Fruit fly (Drosophila melanogaster): ENCODE data around the gene CG3808.

Gene CG3808

DNA sequence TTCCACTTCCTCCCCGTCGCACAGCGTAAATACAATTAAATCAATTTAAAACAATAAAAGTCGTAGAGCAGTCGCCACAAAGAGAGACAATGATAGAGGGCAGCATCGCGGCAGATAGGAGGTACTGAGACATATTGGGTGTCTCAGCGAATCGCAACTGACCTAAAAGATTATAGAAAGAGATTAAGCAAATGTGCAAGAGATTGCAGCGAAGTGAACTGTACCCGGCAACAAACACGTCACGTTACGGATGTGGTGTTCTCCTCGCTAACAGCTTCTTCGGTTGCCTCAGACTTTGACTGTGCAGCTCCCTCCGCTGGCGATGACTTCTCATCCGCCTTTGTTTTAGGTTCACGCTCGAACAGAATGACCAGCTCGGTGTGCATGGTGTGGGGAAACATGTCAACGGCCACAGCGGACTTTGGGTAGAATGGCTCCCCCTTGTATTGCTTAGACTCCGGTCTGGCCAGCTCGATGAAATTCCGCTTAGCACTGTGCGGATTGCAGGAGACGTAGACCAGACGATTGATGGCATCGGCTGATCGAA lies 2.1 kb downstream of the CG3808 start:
- TF ChIP-seq Eip78C (GFP tag) (peak; percentile 47), svp (GFP tag) (peak; percentile 96), salr (GFP tag; optimal IDR thresholded peaks at IDR 0.05) (no peak), Sox14 (GFP tag; optimal IDR thresholded peaks at IDR 0.05) (peak; percentile 43)

DNA sequence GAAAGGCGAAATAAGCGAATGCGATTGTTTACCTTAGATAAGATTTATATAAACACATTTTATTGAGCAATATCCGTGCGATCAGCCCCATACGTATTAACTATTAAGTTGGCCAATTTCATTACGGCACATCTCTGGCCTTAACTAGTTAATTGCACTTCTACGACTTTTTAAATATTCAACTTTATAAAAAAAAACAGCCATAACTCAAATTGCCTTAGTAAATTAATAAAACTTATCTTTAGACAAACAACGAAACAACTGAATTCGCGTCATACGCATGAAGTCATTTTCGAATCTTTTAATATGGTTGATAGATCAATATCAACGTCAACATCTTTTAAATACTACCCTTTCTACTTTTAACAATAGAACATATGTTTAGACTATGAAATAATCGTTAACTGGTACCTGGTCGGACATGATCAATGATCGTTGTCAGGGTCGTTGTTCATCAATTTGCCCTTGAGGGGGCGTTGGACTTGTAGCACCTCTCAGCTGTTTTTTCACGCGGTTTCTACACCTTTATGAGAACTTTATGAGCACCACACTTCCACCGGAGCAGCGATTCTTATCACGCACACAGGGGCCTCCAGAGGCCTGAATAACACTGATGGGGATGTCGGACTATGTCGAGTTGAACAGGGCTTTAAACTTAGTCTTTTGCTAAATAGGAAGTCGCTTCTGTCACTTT lies 2.7 kb downstream of the CG3808 start, which contains the start of gene CG18135:
Gene CG18135 (minus strand): TSS at position 694 of the 694 bp plus-strand sequence.
- TF ChIP-seq fd85E (GFP tag; optimal IDR thresholded peaks at IDR 0.05) (no peak), CG6792 (GFP tag; optimal IDR thresholded peaks at IDR 0.05) (no peak), Ets21C (GFP tag; optimal IDR thresholded peaks at IDR 0.05) (no peak), CG11294 (GFP tag; IDR thresholded peaks at IDR 0.05) (no peak), Sox14 (GFP tag; optimal IDR thresholded peaks at IDR 0.05) (no peak), CG6276 (GFP tag; optimal IDR thresholded peaks at IDR 0.05) (no peak), Eip93F (GFP tag; optimal IDR thresholded peaks at IDR 0.05) (no peak), Met (GFP tag; optimal IDR thresholded peaks at IDR 0.05) (no peak), CG34406 (GFP tag; optimal IDR thresholded peaks at IDR 0.05) (no peak), vri (GFP tag; optimal IDR thresholded peaks at IDR 0.05) (no peak), net (GFP tag; optimal IDR thresholded peaks at IDR 0.05) (no peak), lz (GFP tag; optimal IDR thresholded peaks at IDR 0.05) (no peak), cyc (GFP tag; optimal IDR thresholded peaks at IDR 0.05) (no peak), CG7368 (GFP tag; optimal IDR thresholded peaks at IDR 0.05) (no peak), svp (GFP tag) (no peak), fd59A (GFP tag; optimal IDR thresholded peaks at IDR 0.05) (no peak), CG11902 (GFP tag; optimal IDR thresholded peaks at IDR 0.05) (no peak), Blimp-1 (GFP tag; optimal IDR thresholded peaks at IDR 0.05) (no peak), CG8632 (GFP tag; optimal IDR thresholded peaks at IDR 0.05) (no peak)

DNA sequence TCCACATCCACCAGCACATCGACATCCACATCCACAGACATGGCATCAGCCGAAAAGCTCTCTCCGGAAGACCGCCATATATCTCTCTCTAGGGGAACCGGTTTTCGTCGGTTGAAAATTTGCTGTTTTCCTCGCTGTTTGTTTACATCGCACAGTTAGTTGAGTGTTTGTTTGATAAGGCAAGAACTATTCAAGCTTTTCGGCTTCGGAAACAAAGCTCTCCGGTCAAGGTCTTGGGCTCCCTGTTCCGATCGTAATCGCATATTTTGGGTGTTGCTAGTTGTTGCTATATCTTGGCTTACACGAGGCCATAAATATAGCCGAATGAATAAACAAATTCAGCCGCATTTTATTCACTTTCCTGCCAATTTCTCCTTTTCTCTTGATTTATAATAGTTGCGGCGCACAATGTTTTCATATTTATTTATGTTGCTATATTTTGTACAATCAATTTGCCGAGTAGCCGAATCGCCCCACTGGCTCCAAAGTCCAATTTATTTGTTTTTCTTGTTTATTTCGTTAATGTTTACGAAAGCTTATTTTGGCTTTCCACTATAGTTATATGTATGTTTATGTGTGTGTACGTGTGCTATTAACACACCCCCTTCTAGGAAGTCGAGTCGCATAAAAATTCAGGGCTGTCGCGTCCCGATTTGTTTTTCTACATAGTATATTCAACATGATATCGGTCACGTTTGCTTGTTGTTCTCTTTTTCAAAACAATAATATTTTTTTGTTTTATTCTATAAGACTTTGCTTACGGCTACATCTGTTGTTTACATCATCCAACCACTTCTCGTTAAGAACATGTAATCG lies 3.4 kb downstream of the CG3808 start:
- no peak for TF ChIP-seq Lpt (GFP tag; optimal IDR thresholded peaks at IDR 0.05)
- no peak for TF ChIP-seq CG31627 (GFP tag; optimal IDR thresholded peaks at IDR 0.05)
- TF ChIP-seq CG6276 (GFP tag; optimal IDR thresholded peaks at IDR 0.05) = peak; percentile 69
- peak; percentile 75 for TF ChIP-seq Eip78C (GFP tag)
- peak; percentile 26 for TF ChIP-seq CG9139 (GFP tag; optimal IDR thresholded peaks at IDR 0.05)
- TF ChIP-seq dsx (GFP tag; optimal IDR thresholded peaks at IDR 0.05; ENCODE audit: poor library complexity, severe bottlenecking) = no peak
- TF ChIP-seq Hr38 (GFP tag; optimal IDR thresholded peaks at IDR 0.05) = no peak
- no peak for TF ChIP-seq lz (GFP tag; optimal IDR thresholded peaks at IDR 0.05)
- TF ChIP-seq Sox102F (GFP tag; optimal IDR thresholded peaks at IDR 0.05) = no peak
- no peak for TF ChIP-seq Sox15 (GFP tag; optimal IDR thresholded peaks at IDR 0.05)
- no peak for TF ChIP-seq cyc (GFP tag; optimal IDR thresholded peaks at IDR 0.05)
- TF ChIP-seq vri (GFP tag; optimal IDR thresholded peaks at IDR 0.05) = peak; percentile 58
- TF ChIP-seq CG8319 (GFP tag; optimal IDR thresholded peaks at IDR 0.05) = no peak
- TF ChIP-seq CG6808 (GFP tag; optimal IDR thresholded peaks at IDR 0.05) = peak; percentile 43
- TF ChIP-seq CG10631 (GFP tag; optimal IDR thresholded peaks at IDR 0.05) = no peak
- TF ChIP-seq Blimp-1 (GFP tag; optimal IDR thresholded peaks at IDR 0.05) = no peak
- TF ChIP-seq Eip75B (GFP tag; optimal IDR thresholded peaks at IDR 0.05) = no peak
- TF ChIP-seq CG11294 (GFP tag; IDR thresholded peaks at IDR 0.05) = no peak
- no peak for TF ChIP-seq fd59A (GFP tag; optimal IDR thresholded peaks at IDR 0.05)
- TF ChIP-seq OdsH (GFP tag; optimal IDR thresholded peaks at IDR 0.05) = no peak
- no peak for TF ChIP-seq CG1621 (tag; optimal IDR thresholded peaks at IDR 0.05)
- TF ChIP-seq Gug (GFP tag; IDR thresholded peaks at IDR 0.05) = no peak
- no peak for TF ChIP-seq Eip93F (GFP tag; optimal IDR thresholded peaks at IDR 0.05)
- no peak for TF ChIP-seq CG4318 (GFP tag; optimal IDR thresholded peaks at IDR 0.05)
- TF ChIP-seq CG10669 (GFP tag; optimal IDR thresholded peaks at IDR 0.05) = no peak
- TF ChIP-seq CG7368 (GFP tag; optimal IDR thresholded peaks at IDR 0.05) = no peak
- TF ChIP-seq acj6 (GFP tag; optimal IDR thresholded peaks at IDR 0.05) = no peak
- no peak for TF ChIP-seq CG34406 (GFP tag; optimal IDR thresholded peaks at IDR 0.05)
- peak in 1 of 2 experiments; percentile 22 for TF ChIP-seq salr (GFP tag; optimal IDR thresholded peaks at IDR 0.05)
- TF ChIP-seq achi (GFP tag; optimal IDR thresholded peaks at IDR 0.05) = no peak
- peak; percentile 87 for TF ChIP-seq fkh (GFP tag; optimal IDR thresholded peaks at IDR 0.05)
- TF ChIP-seq eg (GFP tag; IDR thresholded peaks at IDR 0.05) = peak; percentile 43; the same call in 1 of the 3 replicates
- peak; percentile 6 for TF ChIP-seq CG3032 (tag; optimal IDR thresholded peaks at IDR 0.05)
- no peak for TF ChIP-seq CG11762 (GFP tag; optimal IDR thresholded peaks at IDR 0.05; ENCODE audit: insufficient read depth)
